Fruit fly (Drosophila melanogaster): ENCODE data around the gene CG17996.

- TF ChIP-seq Pif1B (GFP tag; optimal IDR thresholded peaks at IDR 0.05) (no peak), CG17806 (tag; optimal IDR thresholded peaks at IDR 0.05) (no peak), Pif1A (GFP tag; optimal IDR thresholded peaks at IDR 0.05) (no peak), Snoo (tag; optimal IDR thresholded peaks at IDR 0.05) (no peak), CG10348 (GFP tag; IDR thresholded peaks at IDR 0.05) (no peak), Ets98B (GFP tag; IDR thresholded peaks at IDR 0.05) (no peak; the same call in 1 of the 2 replicates), CG13204 (GFP tag; optimal IDR thresholded peaks at IDR 0.05) (no peak), CG9948 (tag; optimal IDR thresholded peaks at IDR 0.05) (no peak), CG15710 (tag; optimal IDR thresholded peaks at IDR 0.05) (no peak), gl (tag; optimal IDR thresholded peaks at IDR 0.05) (no peak), CG32121 (GFP tag; IDR thresholded peaks at IDR 0.05) (no peak), CG8159 (tag; optimal IDR thresholded peaks at IDR 0.05) (no peak), EcR (GFP tag; optimal IDR thresholded peaks at IDR 0.05) (no peak)
Observed at dm6 chr2L:16738206-16738900, 7.5 kb upstream of the CG17996 start, which contains the start of the genes glu and ChLD3.
